Fruit fly (Drosophila melanogaster): ENCODE results near the gene tll.

The tll gene

DNA sequence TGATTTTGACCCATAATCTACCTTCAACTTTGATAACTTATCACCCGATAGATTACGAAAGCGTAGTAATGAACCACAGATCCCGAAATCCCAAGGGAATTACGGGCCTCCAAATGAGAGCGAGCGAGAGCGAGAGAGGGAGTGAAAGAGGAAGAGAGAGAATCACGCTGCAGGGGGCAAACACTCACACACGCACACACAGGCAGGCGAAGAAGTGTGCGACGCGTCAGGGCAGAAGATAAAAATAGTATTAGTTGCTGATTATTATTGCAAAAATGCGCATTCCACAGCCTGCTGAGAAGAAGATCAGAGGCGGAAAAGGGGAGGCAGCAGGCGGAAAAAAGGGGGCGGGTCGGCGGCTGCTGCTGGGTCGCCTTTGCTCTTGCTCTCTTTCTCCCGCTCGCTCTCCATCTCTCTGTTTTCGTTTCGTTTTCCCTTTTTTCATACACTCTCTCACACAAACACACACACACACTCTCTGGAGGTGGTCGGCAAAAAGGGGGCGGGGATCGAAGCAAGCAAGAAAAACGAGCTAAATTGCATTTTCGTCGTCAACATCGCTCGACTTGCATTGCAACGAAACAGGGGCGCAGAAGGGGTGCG, 48.8 kb upstream of the tll start:
- TF ChIP-seq nerfin-1 (tag; optimal IDR thresholded peaks at IDR 0.05) (no peak), Hmr (GFP tag; optimal IDR thresholded peaks at IDR 0.05) (no peak), CG13287 (GFP tag; IDR thresholded peaks at IDR 0.05; ENCODE audit: partially characterized antibody) (no peak), pros (GFP tag; optimal IDR thresholded peaks at IDR 0.05) (peak; percentile 89), stc (GFP tag; IDR thresholded peaks at IDR 0.05) (0 out of 2 replicates have a peak, but pooled peaks have one; percentile 0), kni (GFP tag; optimal IDR thresholded peaks at IDR 0.05) (no peak), Dek (tag; optimal IDR thresholded peaks at IDR 0.05) (no peak), CG1832 (GFP tag; optimal IDR thresholded peaks at IDR 0.05) (peak; percentile 77), CG15479 (GFP tag; optimal IDR thresholded peaks at IDR 0.05) (peak; percentile 93), Opbp (GFP tag; IDR thresholded peaks at IDR 0.05; ENCODE audit: partially characterized antibody) (0 out of 3 replicates have a peak, but pooled peaks have one; percentile 29), CG6765 (GFP tag; optimal IDR thresholded peaks at IDR 0.05) (no peak), en (GFP tag; optimal IDR thresholded peaks at IDR 0.05) (no peak), yki (optimal IDR thresholded peaks at IDR 0.05) (peak; percentile 40), bab2 (GFP tag; optimal IDR thresholded peaks at IDR 0.05) (no peak), bowl (GFP tag; IDR thresholded peaks at IDR 0.05) (no peak), CG7963 (GFP tag; IDR thresholded peaks at IDR 0.05; ENCODE audit: partially characterized antibody) (0 out of 3 replicates have a peak, but pooled peaks have one; percentile 9), Hand (GFP tag; optimal IDR thresholded peaks at IDR 0.05) (no peak), ara (GFP tag; IDR thresholded peaks at IDR 0.05) (0 out of 2 replicates have a peak, but pooled peaks have one; percentile 20), Med (GFP tag) (peak; percentile 2), sens (GFP tag) (peak; percentile 55), chinmo (GFP tag; IDR thresholded peaks at IDR 0.05; ENCODE audit: partially characterized antibody) (0 out of 4 replicates have a peak, but pooled peaks have one; percentile 27), CG1603 (tag; optimal IDR thresholded peaks at IDR 0.05) (no peak), Ets65A (GFP tag) (peak; percentile 81), CG8478 (optimal IDR thresholded peaks at IDR 0.05) (peak; percentile 62), CG12769 (tag; optimal IDR thresholded peaks at IDR 0.05) (peak; percentile 80), D19A (tag; optimal IDR thresholded peaks at IDR 0.05) (no peak), hbn (GFP tag; IDR thresholded peaks at IDR 0.05; ENCODE audit: partially characterized antibody) (peak; percentile 45; the same call in 1 of the 2 replicates), CG17568 (GFP tag; optimal IDR thresholded peaks at IDR 0.05) (no peak), Sry-δ (GFP tag; optimal IDR thresholded peaks at IDR 0.05) (no peak), cg (GFP tag; optimal IDR thresholded peaks at IDR 0.05) (peak; percentile 79), Dad (GFP tag; optimal IDR thresholded peaks at IDR 0.05) (no peak), odd (GFP tag; optimal IDR thresholded peaks at IDR 0.05) (no peak), CG8290 (GFP tag; optimal IDR thresholded peaks at IDR 0.05) (no peak), CG8290 (tag; optimal IDR thresholded peaks at IDR 0.05) (no peak), CG10654 (GFP tag; optimal IDR thresholded peaks at IDR 0.05) (no peak), CG10979 (tag; optimal IDR thresholded peaks at IDR 0.05) (no peak), Sin3A (optimal IDR thresholded peaks at IDR 0.05) (no peak), sd (tag; optimal IDR thresholded peaks at IDR 0.05) (peak; percentile 79), CG7271 (tag; optimal IDR thresholded peaks at IDR 0.05) (no peak), CG5180 (GFP tag; optimal IDR thresholded peaks at IDR 0.05) (no peak), sug (tag; optimal IDR thresholded peaks at IDR 0.05) (peak; percentile 92), exex (tag; optimal IDR thresholded peaks at IDR 0.05) (no peak), CG17385 (GFP tag; optimal IDR thresholded peaks at IDR 0.05) (peak; percentile 57), Trl (optimal IDR thresholded peaks at IDR 0.05) (peak; percentile 69 to 82), Trl (GFP tag; optimal IDR thresholded peaks at IDR 0.05) (no peak), CG6854 (GFP tag; optimal IDR thresholded peaks at IDR 0.05) (no peak), eve (GFP tag; optimal IDR thresholded peaks at IDR 0.05) (no peak), zfh2 (GFP tag; optimal IDR thresholded peaks at IDR 0.05) (no peak), amos (GFP tag; IDR thresholded peaks at IDR 0.05; ENCODE audit: partially characterized antibody) (0 out of 2 replicates have a peak, but pooled peaks have one; percentile 12), pb (GFP tag; optimal IDR thresholded peaks at IDR 0.05) (no peak), crol (GFP tag; IDR thresholded peaks at IDR 0.05) (peak; percentile 61)
